Worm (Caenorhabditis elegans): ENCODE results near the gene F54D8.6.

F54D8.6 gene

DNA sequence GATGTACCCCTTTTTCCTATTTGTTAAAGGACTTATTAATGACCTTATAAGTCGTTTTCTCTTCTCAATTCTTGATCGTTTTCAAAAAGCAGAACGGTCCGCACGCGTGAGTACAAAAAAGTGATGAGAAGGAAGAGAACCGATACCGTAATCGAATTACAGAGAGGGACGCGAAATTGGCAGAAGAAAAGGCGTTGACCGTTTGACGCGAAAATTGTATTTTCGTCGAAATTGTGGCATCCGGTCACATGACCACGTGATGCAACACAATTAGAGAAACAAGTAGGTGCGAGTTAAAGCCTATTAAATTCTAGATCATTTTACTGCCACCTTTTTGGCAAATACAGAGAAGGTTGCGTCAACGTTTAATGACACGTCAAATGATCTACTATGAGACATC, 41.4 kb downstream of the F54D8.6 start (continued):
- no peak for TF ChIP-seq hlh-17 (GFP tag; optimal IDR thresholded peaks at IDR 0.05; ENCODE audit: borderline replicate concordance)
- TF ChIP-seq isw-1 (GFP tag; IDR thresholded peaks at IDR 0.05): no peak
- no peak for TF ChIP-seq ceh-63 (GFP tag; optimal IDR thresholded peaks at IDR 0.05)
- no peak for TF ChIP-seq lin-13 (GFP tag; optimal IDR thresholded peaks at IDR 0.05)
- TF ChIP-seq rnt-1 (tag; optimal IDR thresholded peaks at IDR 0.05): no peak
- TF ChIP-seq unc-130 (tag; optimal IDR thresholded peaks at IDR 0.05): no peak
- no peak for TF ChIP-seq grh-1 (GFP tag; IDR thresholded peaks at IDR 0.05)
- TF ChIP-seq elt-3 (tag; optimal IDR thresholded peaks at IDR 0.05): no peak
- TF ChIP-seq F16B12.6 (tag; optimal IDR thresholded peaks at IDR 0.05): no peak
- TF ChIP-seq hpl-2 (GFP tag; optimal IDR thresholded peaks at IDR 0.05): no peak
- TF ChIP-seq lin-39 (tag; optimal IDR thresholded peaks at IDR 0.05): no peak
- no peak for TF ChIP-seq nhr-19 (GFP tag; conservative IDR thresholded peaks at IDR 0.05)

DNA sequence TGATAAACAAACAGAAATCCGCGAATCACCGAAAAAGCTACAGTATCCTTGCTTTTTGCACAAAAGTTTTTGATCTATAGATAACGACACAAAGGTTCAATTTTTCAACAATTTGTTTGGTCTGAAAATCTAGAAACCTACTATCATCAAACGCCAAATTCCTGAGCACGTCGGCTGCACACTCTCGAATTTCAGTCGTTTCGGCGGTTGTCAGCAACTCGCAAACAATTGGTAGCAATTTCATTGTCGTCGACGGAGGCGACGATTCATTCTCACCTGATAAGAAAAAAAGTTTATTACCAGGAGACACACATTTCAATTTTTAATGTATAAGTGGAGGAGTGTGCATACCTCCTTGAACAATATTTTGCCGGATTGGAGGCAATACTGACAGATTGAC, 43.1 kb downstream of the F54D8.6 start:
- TF ChIP-seq ceh-88 (GFP tag; IDR thresholded peaks at IDR 0.05): no peak
- peak; percentile 11 for TF ChIP-seq elt-2 (tag; optimal IDR thresholded peaks at IDR 0.05)
- TF ChIP-seq pqm-1 (tag; optimal IDR thresholded peaks at IDR 0.05): no peak
- TF ChIP-seq pag-3 (tag; optimal IDR thresholded peaks at IDR 0.05; ENCODE audit: borderline replicate concordance, insufficient read depth): no peak
- TF ChIP-seq lin-14 (GFP tag; optimal IDR thresholded peaks at IDR 0.05): no peak
- no peak for TF ChIP-seq efl-1 (optimal IDR thresholded peaks at IDR 0.05)
- TF ChIP-seq efl-1 (GFP tag; optimal IDR thresholded peaks at IDR 0.05 in 1 of 2): peak in 1 of 2 experiments; percentile 92
- no peak for TF ChIP-seq Y116A8C.19 (tag; optimal IDR thresholded peaks at IDR 0.05; ENCODE audit: borderline replicate concordance)

DNA sequence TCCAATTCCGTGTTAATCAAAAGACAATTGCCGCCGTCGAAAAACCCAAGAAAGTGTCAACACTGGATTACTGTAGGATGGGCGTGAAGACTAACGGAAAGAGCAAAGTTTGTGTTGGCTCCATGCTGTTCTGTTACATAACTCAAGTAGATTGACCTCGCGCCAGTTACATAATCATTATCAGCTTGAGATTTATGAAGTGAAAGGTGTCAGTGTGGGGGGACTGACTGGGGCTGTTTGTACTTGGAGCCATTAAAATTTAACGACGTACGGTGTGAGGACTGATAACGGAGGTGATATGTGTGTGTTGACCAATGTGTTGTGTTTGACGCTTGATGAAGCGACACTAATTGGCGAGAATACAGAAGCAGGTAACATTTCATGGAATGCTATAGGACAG, 44.0 kb downstream of the F54D8.6 start:
- peak in 1 of 2 experiments; percentile 2 for TF ChIP-seq lin-35 (GFP tag; optimal IDR thresholded peaks at IDR 0.05)
- TF ChIP-seq nhr-12 (tag; optimal IDR thresholded peaks at IDR 0.05): no peak
- peak; percentile 51 for TF ChIP-seq elt-2 (tag; optimal IDR thresholded peaks at IDR 0.05)
- no peak for TF ChIP-seq nhr-19 (GFP tag; conservative IDR thresholded peaks at IDR 0.05)
- no peak for TF ChIP-seq nhr-28 (tag; optimal IDR thresholded peaks at IDR 0.05)
- no peak for TF ChIP-seq efl-1 (optimal IDR thresholded peaks at IDR 0.05)
- TF ChIP-seq efl-1 (GFP tag; optimal IDR thresholded peaks at IDR 0.05 in 1 of 2): peak in 1 of 2 experiments; percentile 85
- no peak for TF ChIP-seq ceh-8 (GFP tag; optimal IDR thresholded peaks at IDR 0.05)
- no peak for TF ChIP-seq mef-2 (tag; optimal IDR thresholded peaks at IDR 0.05)
- no peak for TF ChIP-seq Y116A8C.19 (tag; optimal IDR thresholded peaks at IDR 0.05; ENCODE audit: borderline replicate concordance)
- TF ChIP-seq pqm-1 (tag; optimal IDR thresholded peaks at IDR 0.05): no peak
- no peak for TF ChIP-seq irx-1 (tag; optimal IDR thresholded peaks at IDR 0.05)

DNA sequence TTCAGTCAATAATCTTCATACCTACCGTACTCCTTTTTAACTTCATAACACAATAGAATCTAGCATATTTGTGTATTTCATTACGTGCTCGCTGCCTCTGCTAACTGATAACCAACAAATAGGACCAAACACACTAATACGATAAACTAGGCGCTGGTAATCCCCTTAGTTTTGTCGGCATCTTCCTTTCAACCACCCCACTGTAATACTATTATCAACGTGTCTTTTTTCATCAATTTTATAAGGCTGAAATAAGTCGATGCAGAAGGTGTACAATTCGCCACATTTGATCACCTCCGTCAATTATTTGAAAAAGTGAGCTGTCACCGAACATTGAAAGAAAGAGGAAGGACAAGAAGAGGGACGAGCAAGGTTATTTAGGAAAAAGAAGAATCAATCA, 44.7 kb downstream of the F54D8.6 start:
- TF ChIP-seq jun-1 (tag; optimal IDR thresholded peaks at IDR 0.05) (no peak), efl-1 (optimal IDR thresholded peaks at IDR 0.05) (no peak), efl-1 (GFP tag; optimal IDR thresholded peaks at IDR 0.05 in 1 of 2) (peak in 1 of 2 experiments; percentile 30), unc-86 (tag; optimal IDR thresholded peaks at IDR 0.05) (no peak), elt-2 (tag; optimal IDR thresholded peaks at IDR 0.05) (peak; percentile 44), efl-3 (GFP tag; optimal IDR thresholded peaks at IDR 0.05) (no peak)

DNA sequence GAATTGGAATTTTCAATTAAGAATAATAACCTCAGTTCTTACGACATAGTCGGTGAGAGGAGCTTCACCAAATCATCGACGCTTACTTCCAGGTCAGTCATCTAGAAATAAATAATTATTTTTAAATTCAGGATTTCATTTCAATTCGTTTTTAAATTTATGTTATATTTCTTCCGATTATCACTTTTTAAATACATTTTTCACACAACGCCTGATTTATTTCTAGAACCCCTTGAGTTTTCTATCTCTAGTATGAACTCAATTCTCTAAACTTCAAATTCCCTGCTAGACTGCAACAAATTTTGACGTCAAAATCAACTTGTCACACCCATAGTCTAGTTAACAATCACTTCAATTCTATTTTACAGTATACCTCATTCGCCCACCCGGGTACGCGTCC, 46.7 kb downstream of the F54D8.6 start, which contains the start of gene Y54H5A.2:
Gene Y54H5A.2 (minus strand): TSS at position 101 of the 400 bp plus-strand sequence.
- TF ChIP-seq ceh-88 (GFP tag; IDR thresholded peaks at IDR 0.05) (no peak), F16B12.6 (tag; optimal IDR thresholded peaks at IDR 0.05) (no peak), ceh-90 (tag; optimal IDR thresholded peaks at IDR 0.05) (no peak), alr-1 (tag; optimal IDR thresholded peaks at IDR 0.05; ENCODE audit: borderline replicate concordance) (no peak), nhr-85 (tag) (no peak), isw-1 (GFP tag; IDR thresholded peaks at IDR 0.05) (no peak), nhr-71 (tag; optimal IDR thresholded peaks at IDR 0.05) (no peak), snpc-4 (tag; optimal IDR thresholded peaks at IDR 0.05) (no peak)

All from whole organism, L1 larva.